Worm (Caenorhabditis elegans): ENCODE results near the gene col-143.

DNA sequence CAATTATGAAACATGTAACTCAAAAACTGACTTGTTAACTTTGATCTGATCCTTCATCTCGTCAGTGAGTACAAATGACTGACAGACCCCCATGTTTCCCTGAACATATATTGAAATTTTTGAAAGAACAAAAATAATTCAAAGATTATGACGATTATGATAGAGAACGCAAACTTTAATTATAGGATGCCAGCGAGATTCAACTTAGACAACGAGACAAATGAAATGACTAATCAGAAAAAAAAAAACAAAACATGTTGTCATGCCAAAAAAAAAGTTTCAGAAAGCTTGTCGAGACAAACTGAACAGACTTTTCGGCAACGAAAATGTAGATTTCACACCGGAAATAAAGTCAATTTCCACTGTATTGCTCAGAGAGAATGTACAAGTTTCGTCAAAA, 19.3 kb downstream of the col-143 start, which contains the start of gene gpa-10:
- TF ChIP-seq dao-5 (tag; optimal IDR thresholded peaks at IDR 0.05), result no peak
- TF ChIP-seq him-1 (tag; optimal IDR thresholded peaks at IDR 0.05), result no peak
- TF ChIP-seq W03F9.2 (tag; optimal IDR thresholded peaks at IDR 0.05), result no peak

Measured in whole organism, L4/young adult.